Worm (Caenorhabditis elegans): ENCODE data around the gene glb-5.

The glb-5 gene

DNA sequence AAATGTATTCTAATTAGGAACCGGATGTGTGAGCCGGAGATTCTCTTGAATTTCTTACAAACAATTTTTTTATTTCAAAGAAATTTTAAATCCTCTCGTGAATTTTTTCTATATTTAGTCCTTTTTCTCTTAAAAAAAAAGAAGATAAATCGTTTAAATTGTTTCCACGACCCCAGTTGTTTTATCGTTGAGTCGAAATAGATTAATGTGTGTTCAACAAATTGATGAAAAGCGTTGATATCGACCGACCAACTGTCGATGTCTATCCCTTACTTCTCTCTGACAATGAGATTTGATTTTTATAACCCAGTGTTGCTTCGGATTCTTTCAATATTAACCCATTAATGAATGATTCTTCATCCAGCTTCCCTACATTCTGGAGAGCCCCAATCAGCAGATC lies 47.6 kb downstream of the glb-5 start, which contains the start of gene CD4.1:
Gene CD4.1, plus strand, starts transcription at position 301 of the 400 bp plus-strand sequence.
- TF ChIP-seq mef-2 (tag; optimal IDR thresholded peaks at IDR 0.05) (no peak), rnt-1 (tag; optimal IDR thresholded peaks at IDR 0.05) (peak; percentile 38)

ce11 chrV:5610186-5610585 lies 51.5 kb downstream of the glb-5 start:
- TF ChIP-seq skn-1 (tag; optimal IDR thresholded peaks at IDR 0.05) = no peak
- no peak for TF ChIP-seq nhr-19 (GFP tag; conservative IDR thresholded peaks at IDR 0.05)
- TF ChIP-seq dsc-1 (tag; optimal IDR thresholded peaks at IDR 0.05) = no peak
- TF ChIP-seq alr-1 (tag; optimal IDR thresholded peaks at IDR 0.05; ENCODE audit: borderline replicate concordance) = no peak
- TF ChIP-seq efl-3 (GFP tag; optimal IDR thresholded peaks at IDR 0.05) = no peak
- TF ChIP-seq hlh-4 (tag; optimal IDR thresholded peaks at IDR 0.05) = no peak
- no peak for TF ChIP-seq C04F5.9 (tag; optimal IDR thresholded peaks at IDR 0.05)
- TF ChIP-seq hlh-17 (GFP tag; optimal IDR thresholded peaks at IDR 0.05; ENCODE audit: borderline replicate concordance) = no peak
- TF ChIP-seq unc-62 (GFP tag; optimal IDR thresholded peaks at IDR 0.05) = no peak
- TF ChIP-seq blmp-1 (tag; optimal IDR thresholded peaks at IDR 0.05) = no peak
- no peak for TF ChIP-seq tlp-1 (tag; optimal IDR thresholded peaks at IDR 0.05)

ce11 chrV:5613109-5613508 lies 54.4 kb downstream of the glb-5 start, which contains the start of gene lrpc-1:
Gene lrpc-1 (minus strand): TSS chrV:5613209.
- TF ChIP-seq blmp-1 (tag; optimal IDR thresholded peaks at IDR 0.05) = no peak
- no peak for TF ChIP-seq alr-1 (tag; optimal IDR thresholded peaks at IDR 0.05; ENCODE audit: borderline replicate concordance)
- no peak for TF ChIP-seq lir-3 (tag; optimal IDR thresholded peaks at IDR 0.05; ENCODE audit: poor library complexity)
- no peak for TF ChIP-seq efl-3 (GFP tag; optimal IDR thresholded peaks at IDR 0.05)
